Worm (Caenorhabditis elegans): Measurements from ENCODE around the gene flp-23.

DNA sequence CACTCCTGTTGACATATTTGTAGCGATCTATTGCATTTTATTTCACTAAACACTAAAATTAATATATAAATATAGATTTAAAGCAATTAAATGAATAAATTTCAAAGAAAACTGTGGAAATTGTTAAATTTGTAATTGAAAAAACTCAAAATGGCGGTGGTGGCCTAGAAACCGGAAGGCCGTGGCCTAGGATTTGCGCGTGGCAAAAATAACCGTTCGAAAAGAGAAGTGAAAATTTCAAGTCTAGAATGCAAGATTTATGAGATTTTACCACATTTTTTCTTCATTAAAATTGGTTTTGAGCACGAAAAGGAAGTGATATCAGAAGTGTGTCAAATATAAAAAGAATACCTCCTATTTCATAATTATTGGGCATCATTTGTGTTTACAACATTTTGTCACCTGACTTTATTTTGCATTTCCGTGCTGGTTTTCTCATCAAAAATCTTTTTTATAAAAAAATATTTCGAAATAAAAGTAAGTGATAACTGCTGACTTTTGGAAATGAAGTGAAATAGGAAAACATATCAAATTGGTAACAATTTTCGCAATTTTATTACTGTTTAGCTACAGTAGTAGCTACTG is 33.2 kb downstream of the flp-23 start, which contains the start of gene fli-1:
- TF ChIP-seq bed-3 (GFP tag; optimal IDR thresholded peaks at IDR 0.05) (no peak), nhr-76 (tag; optimal IDR thresholded peaks at IDR 0.05) (no peak), lsy-2 (tag; optimal IDR thresholded peaks at IDR 0.05) (no peak), mep-1 (tag; optimal IDR thresholded peaks at IDR 0.05) (no peak), sem-2 (GFP tag; optimal IDR thresholded peaks at IDR 0.05) (no peak), cnd-1 (tag; optimal IDR thresholded peaks at IDR 0.05) (no peak), nhr-28 (tag; optimal IDR thresholded peaks at IDR 0.05) (no peak), pha-4 (tag; optimal IDR thresholded peaks at IDR 0.05) (no peak), lin-13 (tag; optimal IDR thresholded peaks at IDR 0.05) (no peak), elt-3 (tag; optimal IDR thresholded peaks at IDR 0.05) (no peak), snpc-4 (tag; optimal IDR thresholded peaks at IDR 0.05) (no peak), unc-39 (tag; optimal IDR thresholded peaks at IDR 0.05) (no peak), lin-32 (GFP tag; optimal IDR thresholded peaks at IDR 0.05) (no peak), blmp-1 (tag; optimal IDR thresholded peaks at IDR 0.05) (no peak)
